Worm (Caenorhabditis elegans) whole organism, L4 larva: Measurements from ENCODE around the gene acs-22.

Experiments used
- D1046.2 ChIP-seq: fragments of 200-800 bp; sonication (Bioruptor generic); IDR thresholded peaks from 2 replicates; pipeline ENCODE4 v1.3.6; 2022; ENCODE audit warnings: missing genetic modification characterization, missing compliant biosample characterization
- F10B5.3 ChIP-seq: sonication (generic microtip); optimal IDR thresholded peaks from 2 replicates; lab custom pipeline; 2016; ENCODE audit warnings: mild to moderate bottlenecking, missing genetic modification characterization, missing compliant biosample characterization
- F26F4.8 ChIP-seq: fragments of 200-800 bp; sonication (Bioruptor generic); conservative IDR thresholded peaks from 2 replicates; pipeline ENCODE4 v1.3.6; 2022; ENCODE audit warnings: missing genetic modification characterization, missing compliant biosample characterization
- F37D6.2 ChIP-seq: sonication (generic microtip); optimal IDR thresholded peaks from 2 replicates; lab custom pipeline; 2016; ENCODE audit warnings: mild to moderate bottlenecking, missing genetic modification characterization, missing compliant biosample characterization
- R02D3.7 ChIP-seq: fragments of 150-350 bp; sonication (generic microtip); optimal IDR thresholded peaks from 3 replicates; lab custom pipeline; 2014; ENCODE audit warnings: missing biosample characterization, missing genetic modification characterization
- Y105C5A.15 ChIP-seq: fragments of 200-800 bp; sonication (Bioruptor generic); IDR thresholded peaks from 2 replicates; pipeline ENCODE4 v1.3.6; 2022; ENCODE audit warnings: missing genetic modification characterization, missing compliant biosample characterization
- Y48G9A.11 ChIP-seq: fragments of 200-800 bp; sonication (Bioruptor generic); IDR thresholded peaks from 2 replicates; pipeline ENCODE4 v1.3.6; 2022; ENCODE audit warnings: missing genetic modification reagents, missing genetic modification characterization, missing compliant biosample characterization
- ZK337.2 ChIP-seq: fragments of 200-800 bp; sonication (Bioruptor generic); IDR thresholded peaks from 2 replicates; pipeline ENCODE4 v1.3.6; 2022; ENCODE audit warnings: missing genetic modification reagents, missing genetic modification characterization, missing compliant biosample characterization
- aha-1 ChIP-seq: fragments of 150-350 bp; peaks from one replicate; lab custom pipeline; 2014; ENCODE audit warnings: missing biosample characterization, missing genetic modification characterization
- aly-2 ChIP-seq: sonication (generic microtip); optimal IDR thresholded peaks from 2 replicates; lab custom pipeline; 2018; ENCODE audit warnings: missing biosample characterization, missing genetic modification characterization
- ama-1 ChIP-seq: fragments of 150-350 bp; optimal IDR thresholded peaks from 2 replicates; lab custom pipeline; 2014; ENCODE audit warnings: inconsistent platforms, mixed read lengths
- ceh-20 ChIP-seq: fragments of 200-800 bp; sonication (Bioruptor generic); IDR thresholded peaks from 2 replicates; pipeline ENCODE4 v1.3.6; 2022; ENCODE audit warnings: missing genetic modification reagents, missing genetic modification characterization, missing compliant biosample characterization
- ceh-32 ChIP-seq: sonication (generic microtip); optimal IDR thresholded peaks from 2 replicates; lab custom pipeline; 2016; ENCODE audit warnings: mild to moderate bottlenecking, missing genetic modification characterization, missing compliant biosample characterization; ENCODE audit not compliant: poor library complexity
- ceh-62 ChIP-seq: sonication (generic microtip); optimal IDR thresholded peaks from 2 replicates; lab custom pipeline; 2017; ENCODE audit warnings: missing biosample characterization, missing genetic modification characterization
- ceh-82 ChIP-seq: sonication (generic microtip); optimal IDR thresholded peaks from 2 replicates; lab custom pipeline; 2017; ENCODE audit warnings: missing biosample characterization, missing genetic modification characterization
- ctbp-1 ChIP-seq: fragments of 200-800 bp; sonication (Bioruptor generic); IDR thresholded peaks from 2 replicates; pipeline ENCODE4 v1.3.6; 2022; ENCODE audit warnings: missing genetic modification reagents, missing genetic modification characterization, missing compliant biosample characterization
- daf-12 ChIP-seq: fragments of 150-350 bp; optimal IDR thresholded peaks from 2 replicates; lab custom pipeline; 2014; ENCODE audit warnings: missing biosample characterization, missing genetic modification reagents, missing genetic modification characterization
- daf-8 ChIP-seq: fragments of 200-800 bp; sonication (Bioruptor generic); IDR thresholded peaks from 2 replicates; pipeline ENCODE4 v1.3.6; 2022; ENCODE audit warnings: missing genetic modification characterization, missing compliant biosample characterization
- dmd-9 ChIP-seq: fragments of 200-800 bp; sonication (Bioruptor generic); IDR thresholded peaks from 2 replicates; pipeline ENCODE4 v1.3.6; 2022; ENCODE audit warnings: missing genetic modification reagents, missing genetic modification characterization, missing compliant biosample characterization
- egl-27 ChIP-seq: sonication (generic microtip); optimal IDR thresholded peaks from 3 replicates; lab custom pipeline; 2017; ENCODE audit warnings: missing biosample characterization, missing genetic modification reagents, missing genetic modification characterization
- fos-1 ChIP-seq: fragments of 150-350 bp; optimal IDR thresholded peaks from 2 replicates; lab custom pipeline; 2014; ENCODE audit warnings: missing biosample characterization, missing genetic modification characterization
- gei-8 ChIP-seq: fragments of 200-800 bp; sonication (Bioruptor generic); optimal IDR thresholded peaks from 2 replicates; lab custom pipeline; 2018; ENCODE audit warnings: mild to moderate bottlenecking, missing genetic modification characterization, missing compliant biosample characterization
- hif-1 ChIP-seq, 2 experiments: sonication (generic microtip); optimal IDR thresholded peaks; 2 replicates each; lab custom pipeline; 2016 to 2017; ENCODE audit warnings: missing compliant biosample characterization in 2 of 2, missing genetic modification characterization in 2 of 2, missing genetic modification reagents in 2 of 2, missing genotype in 2 of 2, mild to moderate bottlenecking in 1 of 2
- hlh-11 ChIP-seq: fragments of 200-800 bp; sonication (Bioruptor generic); optimal IDR thresholded peaks from 2 replicates; lab custom pipeline; 2018; ENCODE audit warnings: mild to moderate bottlenecking, missing genetic modification characterization, missing compliant biosample characterization
- hmg-1.1 ChIP-seq: fragments of 200-800 bp; sonication (Bioruptor generic); IDR thresholded peaks from 2 replicates; pipeline ENCODE4 v1.3.6; 2022; ENCODE audit warnings: missing genetic modification reagents, missing genetic modification characterization, missing compliant biosample characterization
- jun-1 ChIP-seq: fragments of 150-350 bp; optimal IDR thresholded peaks from 2 replicates; lab custom pipeline; 2014; ENCODE audit warnings: missing biosample characterization, missing genetic modification reagents, missing genetic modification characterization
- lim-7 ChIP-seq: fragments of 200-800 bp; sonication (Bioruptor generic); IDR thresholded peaks from 2 replicates; pipeline ENCODE4 v1.3.6; 2022; ENCODE audit warnings: missing genetic modification characterization, missing compliant biosample characterization
- lin-1 ChIP-seq: fragments of 200-800 bp; sonication (Bioruptor generic); IDR thresholded peaks from 2 replicates; pipeline ENCODE4 v1.3.6; 2022; ENCODE audit warnings: missing genetic modification reagents, missing genetic modification characterization, missing compliant biosample characterization
- madf-5 ChIP-seq, 2 experiments: fragments of 200-800 bp; sonication (Bioruptor generic); IDR thresholded peaks; 2 replicates each; pipeline ENCODE4 v1.3.6; 2022; ENCODE audit warnings: missing compliant biosample characterization in 2 of 2, missing genetic modification characterization in 2 of 2
- mxl-2 ChIP-seq: fragments of 200-800 bp; sonication (Bioruptor generic); conservative IDR thresholded peaks from 2 replicates; pipeline ENCODE4 v1.3.6; 2022; ENCODE audit warnings: missing genetic modification reagents, missing genetic modification characterization, missing compliant biosample characterization
- mxl-3 ChIP-seq: fragments of 200-800 bp; sonication (Bioruptor generic); optimal IDR thresholded peaks from 2 replicates; lab custom pipeline; 2018; ENCODE audit warnings: mild to moderate bottlenecking, missing genetic modification characterization, missing compliant biosample characterization
- nhr-102 ChIP-seq: sonication (generic microtip); optimal IDR thresholded peaks from 2 replicates; lab custom pipeline; 2016; ENCODE audit warnings: mild to moderate bottlenecking, missing genetic modification characterization, moderate library complexity, missing compliant biosample characterization
- nhr-28 ChIP-seq: fragments of 150-350 bp; optimal IDR thresholded peaks from 2 replicates; lab custom pipeline; 2014; ENCODE audit warnings: missing biosample characterization, missing genetic modification characterization
- nhr-48 ChIP-seq: sonication (generic microtip); optimal IDR thresholded peaks from 2 replicates; lab custom pipeline; 2016; ENCODE audit warnings: mild to moderate bottlenecking, missing genetic modification characterization, missing compliant biosample characterization
- nhr-6 ChIP-seq: fragments of 150-350 bp; optimal IDR thresholded peaks from 2 replicates; lab custom pipeline; 2014; ENCODE audit warnings: missing biosample characterization, missing genetic modification characterization
- nhr-76 ChIP-seq: fragments of 150-350 bp; optimal IDR thresholded peaks from 2 replicates; lab custom pipeline; 2014; ENCODE audit warnings: missing biosample characterization, missing genetic modification characterization
- php-3 ChIP-seq: fragments of 200-800 bp; sonication (Bioruptor generic); IDR thresholded peaks from 2 replicates; pipeline ENCODE4 v1.3.6; 2022; ENCODE audit warnings: missing genetic modification reagents, missing genetic modification characterization, missing compliant biosample characterization
- sdz-12 ChIP-seq: fragments of 200-800 bp; sonication (Bioruptor generic); optimal IDR thresholded peaks from 2 replicates; lab custom pipeline; 2018; ENCODE audit warnings: mild to moderate bottlenecking, missing genetic modification characterization, missing compliant biosample characterization
- set-16 ChIP-seq: fragments of 200-800 bp; sonication (Bioruptor generic); IDR thresholded peaks from 2 replicates; pipeline ENCODE4 v1.3.6; 2022; ENCODE audit warnings: missing genetic modification reagents, missing genetic modification characterization, missing compliant biosample characterization
- snpc-4 ChIP-seq: fragments of 150-350 bp; optimal IDR thresholded peaks from 2 replicates; lab custom pipeline; 2014; ENCODE audit warnings: missing biosample characterization, missing genetic modification characterization
- spr-1 ChIP-seq: sonication (generic microtip); optimal IDR thresholded peaks from 2 replicates; lab custom pipeline; 2016; ENCODE audit warnings: mild to moderate bottlenecking, missing genetic modification characterization, missing compliant biosample characterization
- tag-97 ChIP-seq: fragments of 200-800 bp; sonication (Bioruptor generic); IDR thresholded peaks from 2 replicates; pipeline ENCODE4 v1.3.6; 2022; ENCODE audit warnings: missing genetic modification characterization, missing compliant biosample characterization
- tra-1 ChIP-seq: fragments of 200-800 bp; sonication (Bioruptor generic); IDR thresholded peaks from 2 replicates; pipeline ENCODE4 v1.3.6; 2022; ENCODE audit warnings: missing genetic modification reagents, missing genetic modification characterization, missing compliant biosample characterization
- unc-130 ChIP-seq: sonication (generic microtip); optimal IDR thresholded peaks from 2 replicates; lab custom pipeline; 2016; ENCODE audit warnings: missing genetic modification reagents, missing genetic modification characterization, missing compliant biosample characterization
- unc-62 ChIP-seq, 3 experiments: fragments of 150-350 bp in 1 of 3; sonication (generic microtip); optimal IDR thresholded peaks in 2 of 3; peaks in 1 of 3; 1 replicate in 1 of 3; 2 replicates in 2 of 3; lab custom pipeline; 2014 to 2017; ENCODE audit warnings: missing biosample characterization in 3 of 3, missing genetic modification characterization in 3 of 3, missing genetic modification reagents in 3 of 3, missing genotype in 1 of 3
- zag-1 ChIP-seq: fragments of 150-350 bp; optimal IDR thresholded peaks from 2 replicates; lab custom pipeline; 2014; ENCODE audit warnings: missing biosample characterization, missing genetic modification characterization
- zfp-3 ChIP-seq: fragments of 200-800 bp; sonication (Bioruptor generic); conservative IDR thresholded peaks from 2 replicates; pipeline ENCODE4 v1.3.6; 2022; ENCODE audit warnings: missing genetic modification reagents, missing genetic modification characterization, missing compliant biosample characterization
- zip-11 ChIP-seq: fragments of 200-800 bp; sonication (Bioruptor generic); IDR thresholded peaks from 2 replicates; pipeline ENCODE4 v1.3.6; 2022; ENCODE audit warnings: missing genetic modification characterization, missing compliant biosample characterization
- zip-2 ChIP-seq: fragments of 150-350 bp; optimal IDR thresholded peaks from 2 replicates; lab custom pipeline; 2014; ENCODE audit warnings: missing biosample characterization, missing genetic modification characterization
- ztf-7 ChIP-seq: fragments of 150-350 bp; optimal IDR thresholded peaks from 2 replicates; lab custom pipeline; 2014; ENCODE audit warnings: missing biosample characterization, missing genetic modification characterization

The acs-22 gene

ce11 chrX:8969111-8970048 lies 38.4 kb downstream of the acs-22 start (continued):
- TF ChIP-seq tag-97 (GFP tag; lab: Robert Waterston, UW), result no peak
- no peak for TF ChIP-seq fos-1
- peak; percentile 7 for TF ChIP-seq F10B5.3 (tag; lab: Kevin White, UChicago)
- TF ChIP-seq jun-1, result no peak
- no peak for TF ChIP-seq aly-2 (tag; lab: Kevin White, UChicago)
- no peak for TF ChIP-seq nhr-28
- TF ChIP-seq gei-8 (GFP tag; lab: Kevin White, UChicago), result no peak
- no peak for TF ChIP-seq hif-1 (tag; optimal IDR thresholded peaks at IDR 0.05; lab: Kevin White, UChicago)
- no peak for TF ChIP-seq egl-27
- peak; percentile 41 for TF ChIP-seq ztf-7
- peak; percentile 66; the same call in 1 of the 2 replicates for TF ChIP-seq zfp-3 (GFP tag; lab: Robert Waterston, UW)
- TF ChIP-seq php-3, result no peak
- no peak for TF ChIP-seq ceh-82 (tag; lab: Kevin White, UChicago)
- TF ChIP-seq ctbp-1 (GFP tag; lab: Robert Waterston, UW), result peak; percentile 42
- no peak for TF ChIP-seq ceh-20 (GFP tag; lab: Robert Waterston, UW)
- no peak for TF ChIP-seq Y105C5A.15 (GFP tag; lab: Robert Waterston, UW)
- peak; percentile 63 for TF ChIP-seq nhr-102 (tag; lab: Kevin White, UChicago)
- no peak for TF ChIP-seq ceh-62 (tag; lab: Kevin White, UChicago)
- no peak for TF ChIP-seq unc-130 (GFP tag; lab: Kevin White, UChicago)
- TF ChIP-seq nhr-48 (tag; lab: Kevin White, UChicago), result peak; percentile 52
- no peak; the same call in none of the 2 replicates for TF ChIP-seq lim-7
- TF ChIP-seq daf-12, result no peak
- TF ChIP-seq D1046.2 (GFP tag; lab: Robert Waterston, UW), result peak; percentile 5; the same call in 1 of the 2 replicates
- no peak for TF ChIP-seq madf-5 (GFP tag; IDR thresholded peaks at IDR 0.05; lab: Robert Waterston, UW)
- peak; percentile 65 for TF ChIP-seq zip-2
- TF ChIP-seq nhr-6 (tag; lab: Kevin White, UChicago), result no peak
- TF ChIP-seq snpc-4, result no peak
- peak; percentile 43 for TF ChIP-seq spr-1 (tag; lab: Kevin White, UChicago)
- no peak for TF ChIP-seq ceh-32 (tag; lab: Kevin White, UChicago)
- peak; percentile 13 for TF ChIP-seq mxl-3
- no peak for TF ChIP-seq sdz-12 (GFP tag; lab: Kevin White, UChicago)
- TF ChIP-seq F37D6.2 (tag; lab: Kevin White, UChicago), result no peak
- TF ChIP-seq tra-1 (GFP tag; lab: Robert Waterston, UW), result no peak
- 0 out of 2 replicates have a peak, but pooled peaks have one; percentile 16 for TF ChIP-seq dmd-9 (GFP tag; lab: Robert Waterston, UW)
- no peak for TF ChIP-seq mxl-2 (GFP tag; lab: Robert Waterston, UW)
- no peak for TF ChIP-seq nhr-76
- peak; percentile 53 for TF ChIP-seq aha-1 (tag; lab: Kevin White, UChicago)
- TF ChIP-seq R02D3.7, result no peak
- no peak for TF ChIP-seq daf-8 (GFP tag; lab: Robert Waterston, UW)
- TF ChIP-seq lin-1, result no peak
- no peak for TF ChIP-seq ZK337.2 (GFP tag; lab: Robert Waterston, UW)
- no peak for TF ChIP-seq zip-11 (GFP tag; lab: Robert Waterston, UW)
- no peak for TF ChIP-seq F26F4.8 (GFP tag; lab: Robert Waterston, UW)
- TF ChIP-seq zag-1, result no peak
- TF ChIP-seq hlh-11 (tag; lab: Kevin White, UChicago), result no peak
- no peak for TF ChIP-seq set-16
- no peak for TF ChIP-seq unc-62 (GFP tag; optimal IDR thresholded peaks at IDR 0.05 in 1 of 2; lab: Kevin White, UChicago)
- no peak for TF ChIP-seq unc-62 (tag; optimal IDR thresholded peaks at IDR 0.05; lab: Kevin White, UChicago)
- TF ChIP-seq hmg-1.1, result peak; percentile 66
- TF ChIP-seq Y48G9A.11 (GFP tag; lab: Robert Waterston, UW), result no peak
- no peak for TF ChIP-seq ama-1 (lab: Kevin White, UChicago)
